Fruit fly (Drosophila melanogaster) whole organism, embryonic: ENCODE measurements around the gene CG14982.

Experiments
- Ada2b ChIP-seq: fragments of 200-800 bp; sonication (Bioruptor generic); IDR thresholded peaks from 2 replicates; pipeline ENCODE4 v1.3.6; 2022; ENCODE audit warnings: missing biosample characterization, missing genetic modification characterization
- CG1024 ChIP-seq: fragments of 200-800 bp; sonication (Bioruptor generic); IDR thresholded peaks from 2 replicates; pipeline ENCODE4 v1.3.6; 2022; ENCODE audit warnings: missing biosample characterization, missing genetic modification characterization
- CG10431 ChIP-seq: fragments of 200-800 bp; sonication (Bioruptor generic); optimal IDR thresholded peaks from 3 replicates; lab custom pipeline; 2018; ENCODE audit warnings: missing biosample characterization, mild to moderate bottlenecking, missing genetic modification characterization
- CG12659 ChIP-seq: fragments of 200-800 bp; sonication (Bioruptor generic); optimal IDR thresholded peaks from 3 replicates; lab custom pipeline; 2017; ENCODE audit warnings: mild to moderate bottlenecking, missing biosample characterization, missing genetic modification reagents, missing genetic modification characterization
- CG14014 ChIP-seq: fragments of 200-800 bp; sonication (Bioruptor generic); IDR thresholded peaks from 2 replicates; pipeline ENCODE4 v1.3.6; 2022; ENCODE audit warnings: missing biosample characterization, missing genetic modification characterization
- CG15011 ChIP-seq: fragments of 200-800 bp; sonication (Bioruptor generic); optimal IDR thresholded peaks from 3 replicates; lab custom pipeline; 2018; ENCODE audit warnings: missing biosample characterization, mild to moderate bottlenecking, missing genetic modification characterization
- CG1529 ChIP-seq: fragments of 200-800 bp; sonication (Bioruptor generic); optimal IDR thresholded peaks from 3 replicates; lab custom pipeline; 2018; ENCODE audit warnings: missing biosample characterization, missing genetic modification characterization
- CG15514 ChIP-seq: fragments of 200-800 bp; sonication (Bioruptor generic); optimal IDR thresholded peaks from 3 replicates; lab custom pipeline; 2017; ENCODE audit warnings: missing biosample characterization, missing genetic modification characterization, mild to moderate bottlenecking, moderate library complexity, missing genetic modification reagents
- CG1602 ChIP-seq: fragments of 200-800 bp; sonication (Bioruptor generic); optimal IDR thresholded peaks from 3 replicates; lab custom pipeline; 2016; ENCODE audit warnings: missing biosample characterization, missing genetic modification characterization
- CG16863 ChIP-seq: fragments of 200-800 bp; sonication (Bioruptor generic); optimal IDR thresholded peaks from 3 replicates; lab custom pipeline; 2016; ENCODE audit warnings: missing biosample characterization, missing genetic modification characterization
- CG17328 ChIP-seq: fragments of 200-800 bp; sonication (Bioruptor generic); IDR thresholded peaks from 2 replicates; pipeline ENCODE4 v1.3.6; 2022; ENCODE audit warnings: missing biosample characterization, missing genetic modification characterization
- CG17359 ChIP-seq: fragments of 200-800 bp; sonication (Bioruptor generic); optimal IDR thresholded peaks from 3 replicates; lab custom pipeline; 2018; ENCODE audit warnings: missing biosample characterization, mild to moderate bottlenecking, missing genetic modification characterization, moderate library complexity
- CG18011 ChIP-seq: fragments of 200-800 bp; sonication (Bioruptor generic); optimal IDR thresholded peaks from 2 replicates; lab custom pipeline; 2017; ENCODE audit warnings: missing biosample characterization, missing genetic modification characterization, mild to moderate bottlenecking, moderate library complexity, missing genotype
- CG2120 ChIP-seq: fragments of 200-800 bp; sonication (Bioruptor generic); optimal IDR thresholded peaks from 3 replicates; lab custom pipeline; 2016; ENCODE audit warnings: missing biosample characterization, missing genetic modification characterization
- CG31365 ChIP-seq: fragments of 200-800 bp; sonication (Bioruptor generic); optimal IDR thresholded peaks from 2 replicates; lab custom pipeline; 2018; ENCODE audit warnings: missing biosample characterization, mild to moderate bottlenecking, missing genetic modification characterization
- CG31441 ChIP-seq: fragments of 200-800 bp; sonication (Bioruptor generic); IDR thresholded peaks from 2 replicates; pipeline ENCODE4 v1.3.6; 2022; ENCODE audit warnings: missing biosample characterization, missing genetic modification characterization
- CG3163 ChIP-seq: fragments of 200-800 bp; sonication (Bioruptor generic); optimal IDR thresholded peaks from 3 replicates; lab custom pipeline; 2016; ENCODE audit warnings: missing biosample characterization, missing genetic modification characterization
- CG32767 ChIP-seq: fragments of 200-800 bp; sonication (Bioruptor generic); IDR thresholded peaks from 2 replicates; pipeline ENCODE4 v1.3.6; 2022; ENCODE audit warnings: missing biosample characterization, missing genetic modification characterization
- CG4707 ChIP-seq: fragments of 200-800 bp; sonication (Bioruptor generic); optimal IDR thresholded peaks from 2 replicates; lab custom pipeline; 2018; ENCODE audit warnings: missing biosample characterization, mild to moderate bottlenecking, missing genetic modification characterization, moderate library complexity
- CG6689 ChIP-seq: fragments of 200-800 bp; sonication (Bioruptor generic); IDR thresholded peaks from 2 replicates; pipeline ENCODE4 v1.3.6; 2022; ENCODE audit warnings: missing biosample characterization, missing genetic modification characterization
- Dip2 ChIP-seq: fragments of 200-800 bp; sonication (Bioruptor generic); IDR thresholded peaks from 2 replicates; pipeline ENCODE4 v1.3.6; 2022; ENCODE audit warnings: missing biosample characterization, missing genetic modification characterization
- Dp ChIP-seq: fragments of 200-800 bp; sonication (Bioruptor generic); optimal IDR thresholded peaks from 2 replicates; lab custom pipeline; 2018; ENCODE audit warnings: missing biosample characterization, mild to moderate bottlenecking, missing genetic modification characterization, moderate library complexity
- Eip74EF ChIP-seq, 2 experiments: fragments of 200-800 bp in 1 of 2; fragments of >200 bp in 1 of 2; sonication (Bioruptor generic) in 1 of 2; optimal IDR thresholded peaks; 2 replicates each; lab custom pipeline; 2017 to 2019; ENCODE audit warnings: missing biosample characterization in 2 of 2, missing genetic modification characterization in 2 of 2, mild to moderate bottlenecking in 1 of 2, moderate library complexity in 1 of 2
- H2.0 ChIP-seq: fragments of 200-800 bp; sonication (Bioruptor generic); IDR thresholded peaks from 2 replicates; pipeline ENCODE4 v1.3.6; 2022; ENCODE audit warnings: missing biosample characterization, missing genetic modification characterization
- Hr3 ChIP-seq: fragments of 200-800 bp; sonication (Bioruptor generic); optimal IDR thresholded peaks from 3 replicates; lab custom pipeline; 2016; ENCODE audit warnings: missing biosample characterization, missing genetic modification characterization
- Jarid2 ChIP-seq: fragments of 200-800 bp; sonication (Bioruptor generic); optimal IDR thresholded peaks from 3 replicates; lab custom pipeline; 2017; ENCODE audit warnings: mild to moderate bottlenecking, missing biosample characterization, missing genetic modification reagents, missing genetic modification characterization
- Kr ChIP-seq: fragments of 200-800 bp; sonication (Bioruptor generic); optimal IDR thresholded peaks from 2 replicates; lab custom pipeline; 2017; ENCODE audit warnings: missing biosample characterization, mild to moderate bottlenecking, missing genetic modification characterization
- Nf-YC ChIP-seq: fragments of 200-800 bp; optimal IDR thresholded peaks from 3 replicates; lab custom pipeline; 2019; ENCODE audit warnings: missing biosample characterization, mild to moderate bottlenecking, missing genetic modification characterization, moderate library complexity
- Scr ChIP-seq: fragments of 200-800 bp; sonication (Bioruptor generic); IDR thresholded peaks from 2 replicates; pipeline ENCODE4 v1.3.6; 2022; ENCODE audit warnings: missing biosample characterization, missing genetic modification characterization; ENCODE audit not compliant: partially characterized antibody
- Side ChIP-seq: fragments of 200-800 bp; sonication (Bioruptor generic); optimal IDR thresholded peaks from 2 replicates; lab custom pipeline; 2016; ENCODE audit warnings: missing biosample characterization, missing genetic modification characterization
- Sox102F ChIP-seq: fragments of 200-800 bp; sonication (Bioruptor generic); optimal IDR thresholded peaks from 2 replicates; lab custom pipeline; 2018; ENCODE audit warnings: missing biosample characterization, mild to moderate bottlenecking, missing genetic modification characterization, moderate library complexity
- Stat92E ChIP-seq, 3 experiments: fragments of >200 bp in 2 of 3; fragments of 200-800 bp in 1 of 3; sonication (Bioruptor generic) in 1 of 3; optimal IDR thresholded peaks; 2 replicates each; lab custom pipeline; 2017 to 2019; ENCODE audit warnings: missing biosample characterization in 3 of 3, missing genetic modification characterization in 3 of 3, mild to moderate bottlenecking in 1 of 3, moderate library complexity in 1 of 3
- amos ChIP-seq: fragments of 200-800 bp; sonication (Bioruptor generic); IDR thresholded peaks from 2 replicates; pipeline ENCODE4 v1.3.6; 2022; ENCODE audit warnings: missing biosample characterization, missing genetic modification characterization; ENCODE audit not compliant: partially characterized antibody
- ase ChIP-seq: fragments of 200-800 bp; sonication (Bioruptor generic); IDR thresholded peaks from 3 replicates; pipeline ENCODE4 v1.3.6; 2022; ENCODE audit warnings: missing biosample characterization, missing genetic modification characterization
- btn ChIP-seq: fragments of 200-800 bp; sonication (Bioruptor generic); optimal IDR thresholded peaks from 2 replicates; lab custom pipeline; 2016; ENCODE audit warnings: missing biosample characterization, missing genetic modification characterization
- dan ChIP-seq: fragments of 200-800 bp; sonication (Bioruptor generic); IDR thresholded peaks from 2 replicates; pipeline ENCODE4 v1.3.6; 2022; ENCODE audit warnings: missing biosample characterization, missing genetic modification characterization
- dm ChIP-seq: fragments of 200-800 bp; sonication (Bioruptor generic); optimal IDR thresholded peaks from 3 replicates; lab custom pipeline; 2016; ENCODE audit warnings: missing biosample characterization, missing genetic modification characterization
- gce ChIP-seq: fragments of 200-800 bp; sonication (Bioruptor generic); IDR thresholded peaks from 3 replicates; pipeline ENCODE4 v1.3.6; 2022; ENCODE audit warnings: missing biosample characterization, missing genetic modification characterization
- gcm2 ChIP-seq: fragments of 200-800 bp; sonication (Bioruptor generic); optimal IDR thresholded peaks from 2 replicates; lab custom pipeline; 2016; ENCODE audit warnings: missing biosample characterization, missing genetic modification characterization
- insv ChIP-seq, 2 experiments: fragments of 200-800 bp; sonication (Bioruptor generic); optimal IDR thresholded peaks; 3 replicates each; lab custom pipeline; 2016 to 2018; ENCODE audit warnings: missing biosample characterization in 2 of 2, missing genetic modification characterization in 2 of 2
- lab ChIP-seq: fragments of 200-800 bp; sonication (Bioruptor generic); optimal IDR thresholded peaks from 3 replicates; lab custom pipeline; 2017; ENCODE audit warnings: missing biosample characterization, missing genetic modification characterization, mild to moderate bottlenecking, moderate library complexity, missing genetic modification reagents
- lilli ChIP-seq: fragments of 200-800 bp; sonication (Bioruptor generic); optimal IDR thresholded peaks from 3 replicates; lab custom pipeline; 2016; ENCODE audit warnings: missing biosample characterization, missing genetic modification characterization
- lmd ChIP-seq: fragments of 200-800 bp; sonication (Bioruptor generic); IDR thresholded peaks from 2 replicates; pipeline ENCODE4 v1.3.6; 2022; ENCODE audit warnings: missing biosample characterization, missing genetic modification characterization
- lov ChIP-seq, 2 experiments: fragments of 200-800 bp in 1 of 2; fragments of >200 bp in 1 of 2; sonication (Bioruptor generic) in 1 of 2; IDR thresholded peaks in 1 of 2; optimal IDR thresholded peaks in 1 of 2; 2 replicates in 1 of 2; 3 replicates in 1 of 2; pipeline versions ENCODE4 v1.3.6 to Lab custom; 2017 to 2022; ENCODE audit warnings: missing biosample characterization in 1 of 2, missing genetic modification characterization in 1 of 2
- psq ChIP-seq: fragments of 200-800 bp; sonication (Bioruptor generic); optimal IDR thresholded peaks from 2 replicates; lab custom pipeline; 2017; ENCODE audit warnings: missing biosample characterization, missing genetic modification characterization
- pum ChIP-seq: fragments of 200-800 bp; sonication (Bioruptor generic); optimal IDR thresholded peaks from 2 replicates; lab custom pipeline; 2016; ENCODE audit warnings: missing biosample characterization, missing genetic modification characterization
- shn ChIP-seq: fragments of 200-800 bp; sonication (Bioruptor generic); optimal IDR thresholded peaks from 3 replicates; lab custom pipeline; 2016; ENCODE audit warnings: missing biosample characterization, missing genetic modification characterization
- sima ChIP-seq: fragments of 200-800 bp; sonication (Bioruptor generic); optimal IDR thresholded peaks from 2 replicates; lab custom pipeline; 2016; ENCODE audit warnings: missing biosample characterization, missing genetic modification characterization
- sr ChIP-seq: fragments of 200-800 bp; sonication (Bioruptor generic); IDR thresholded peaks from 3 replicates; pipeline ENCODE4 v1.3.6; 2022; ENCODE audit warnings: missing biosample characterization, missing genetic modification characterization
- usp ChIP-seq: fragments of >200 bp; optimal IDR thresholded peaks from 2 replicates; lab custom pipeline; 2017; ENCODE audit warnings: missing biosample characterization, missing genetic modification characterization
- wek ChIP-seq: fragments of 200-800 bp; sonication (Bioruptor generic); optimal IDR thresholded peaks from 3 replicates; lab custom pipeline; 2018; ENCODE audit warnings: missing biosample characterization, mild to moderate bottlenecking, missing genetic modification characterization, moderate library complexity

The CG14982 gene

dm6 chr3L:3898978-3899377, 43.5 kb upstream of the CG14982 start, which contains the start of gene Ccz1 (continued):
- TF ChIP-seq usp (GFP tag; lab: Kevin White, UChicago) (no peak), lab (GFP tag; lab: Kevin White, UChicago) (peak; percentile 80), CG1602 (GFP tag; lab: Kevin White, UChicago) (peak; percentile 66), sr (GFP tag; lab: Robert Waterston, UW) (no peak), Eip74EF (GFP tag; optimal IDR thresholded peaks at IDR 0.05; lab: Kevin White, UChicago) (no peak), H2.0 (GFP tag; lab: Robert Waterston, UW) (no peak), Ada2b (GFP tag; lab: Robert Waterston, UW) (no peak), lmd (no peak), btn (GFP tag; lab: Kevin White, UChicago) (peak; percentile 42), ase (GFP tag; lab: Robert Waterston, UW) (no peak), Kr (GFP tag; lab: Kevin White, UChicago) (no peak), CG31365 (tag; lab: Kevin White, UChicago) (no peak), Dp (GFP tag; lab: Kevin White, UChicago) (peak; percentile 41), CG32767 (GFP tag; lab: Robert Waterston, UW) (no peak), CG17359 (tag; lab: Kevin White, UChicago) (peak; percentile 75), Nf-YC (tag; lab: Kevin White, UChicago) (peak; percentile 13), dm (GFP tag; lab: Kevin White, UChicago) (peak; percentile 43), gcm2 (GFP tag; lab: Kevin White, UChicago) (no peak), shn (GFP tag; lab: Kevin White, UChicago) (peak; percentile 66), psq (GFP tag; lab: Kevin White, UChicago) (peak; percentile 61), CG12659 (GFP tag; lab: Kevin White, UChicago) (peak; percentile 93), pum (peak; percentile 64), CG1529 (peak; percentile 56), lilli (GFP tag; lab: Kevin White, UChicago) (peak; percentile 61), CG18011 (GFP tag; lab: Kevin White, UChicago) (no peak), Stat92E (GFP tag; optimal IDR thresholded peaks at IDR 0.05; lab: Kevin White, UChicago) (no peak), wek (peak; percentile 59), CG31441 (GFP tag; lab: Robert Waterston, UW) (no peak), gce (no peak), Dip2 (no peak), insv (GFP tag; optimal IDR thresholded peaks at IDR 0.05; lab: Kevin White, UChicago) (peak in 1 of 2 experiments; percentile 57), Jarid2 (GFP tag; lab: Kevin White, UChicago) (peak; percentile 51), Hr3 (GFP tag; lab: Kevin White, UChicago) (peak; percentile 57), CG10431 (GFP tag; lab: Kevin White, UChicago) (peak; percentile 38), CG1024 (GFP tag; lab: Robert Waterston, UW) (no peak), CG2120 (GFP tag; lab: Kevin White, UChicago) (peak; percentile 79), dan (no peak), amos (GFP tag; lab: Robert Waterston, UW) (no peak), Sox102F (GFP tag; lab: Kevin White, UChicago) (peak; percentile 65), sima (GFP tag; lab: Kevin White, UChicago) (peak; percentile 32), CG15011 (peak; percentile 56), CG3163 (GFP tag; lab: Kevin White, UChicago) (peak; percentile 57), Scr (no peak), CG4707 (GFP tag; lab: Kevin White, UChicago) (peak; percentile 44), CG14014 (GFP tag; lab: Robert Waterston, UW) (no peak), CG16863 (GFP tag; lab: Kevin White, UChicago) (peak; percentile 53), CG6689 (GFP tag; lab: Robert Waterston, UW) (no peak), CG17328 (GFP tag; lab: Robert Waterston, UW) (no peak), CG15514 (GFP tag; lab: Kevin White, UChicago) (peak; percentile 58), lov (optimal IDR thresholded peaks at IDR 0.05; lab: Kevin White, UChicago) (no peak), lov (GFP tag; IDR thresholded peaks at IDR 0.05; lab: Robert Waterston, UW) (no peak), Side (GFP tag; lab: Kevin White, UChicago) (peak; percentile 57)
